Worm (Caenorhabditis elegans) whole organism, L1 larva: ENCODE data around the gene mdt-6.

ENCODE experiments used
- C16A3.4 ChIP-seq: fragments of 150-350 bp; optimal IDR thresholded peaks from 2 replicates; lab custom pipeline; 2014; ENCODE audit warnings: missing biosample characterization, missing genetic modification characterization
- C34B4.2 ChIP-seq: sonication (generic microtip); optimal IDR thresholded peaks from 2 replicates; lab custom pipeline; 2017; ENCODE audit warnings: mild to moderate bottlenecking, missing genetic modification characterization, missing compliant biosample characterization
- F16B12.6 ChIP-seq: fragments of 150-350 bp; optimal IDR thresholded peaks from 2 replicates; lab custom pipeline; 2014; ENCODE audit warnings: missing biosample characterization, missing genetic modification characterization
- Y116A8C.19 ChIP-seq: sonication (generic microtip); optimal IDR thresholded peaks from 2 replicates; lab custom pipeline; 2016; ENCODE audit warnings: missing compliant biosample characterization, missing genetic modification characterization, borderline replicate concordance
- aly-2 ChIP-seq: fragments of 150-350 bp; optimal IDR thresholded peaks from 2 replicates; lab custom pipeline; 2014; ENCODE audit warnings: missing biosample characterization, missing genetic modification characterization
- ama-1 ChIP-seq: fragments of 150-350 bp; optimal IDR thresholded peaks from 2 replicates; lab custom pipeline; 2014
- blmp-1 ChIP-seq: fragments of 150-350 bp; optimal IDR thresholded peaks from 2 replicates; lab custom pipeline; 2014; ENCODE audit warnings: missing biosample characterization, missing genetic modification characterization
- ceh-88 ChIP-seq: fragments of 200-800 bp; sonication (Bioruptor generic); IDR thresholded peaks from 2 replicates; pipeline ENCODE4 v1.3.6; 2022; ENCODE audit warnings: missing genetic modification characterization, missing compliant biosample characterization
- ceh-90 ChIP-seq: sonication (generic microtip); optimal IDR thresholded peaks from 2 replicates; lab custom pipeline; 2016; ENCODE audit warnings: missing genetic modification characterization, missing compliant biosample characterization
- dpl-1 ChIP-seq, 3 experiments: fragments of 150-350 bp in 2 of 3; sonication (generic microtip) in 1 of 3; optimal IDR thresholded peaks; 2 replicates each; lab custom pipeline; 2014 to 2017; ENCODE audit warnings: missing biosample characterization in 3 of 3, missing genetic modification characterization in 3 of 3, missing genetic modification reagents in 3 of 3
- dsc-1 ChIP-seq: sonication (generic microtip); optimal IDR thresholded peaks from 2 replicates; lab custom pipeline; 2016; ENCODE audit warnings: mild to moderate bottlenecking, missing genetic modification characterization, missing compliant biosample characterization
- efl-3 ChIP-seq: fragments of 200-800 bp; sonication (Bioruptor generic); optimal IDR thresholded peaks from 2 replicates; lab custom pipeline; 2018; ENCODE audit warnings: mild to moderate bottlenecking, missing genetic modification characterization, missing compliant biosample characterization
- elt-2 ChIP-seq: sonication (generic microtip); optimal IDR thresholded peaks from 2 replicates; lab custom pipeline; 2016; ENCODE audit warnings: missing genetic modification characterization, mild to moderate bottlenecking, inconsistent platforms, missing compliant biosample characterization, missing genetic modification reagents
- elt-3 ChIP-seq, 6 experiments: fragments of 150-350 bp in 1 of 6; sonication (generic microtip); optimal IDR thresholded peaks; 2 replicates each; lab custom pipeline; 2017 to 2018; ENCODE audit warnings: missing biosample characterization in 6 of 6, missing genetic modification characterization in 6 of 6, inconsistent platforms in 1 of 6
- ets-5 ChIP-seq: fragments of 200-800 bp; sonication (Bioruptor generic); IDR thresholded peaks from 2 replicates; pipeline ENCODE4 v1.3.6; 2022; ENCODE audit warnings: missing genetic modification characterization, missing compliant biosample characterization
- fkh-4 ChIP-seq: sonication (generic microtip); optimal IDR thresholded peaks from 2 replicates; lab custom pipeline; 2016; ENCODE audit warnings: missing compliant biosample characterization, missing genetic modification characterization, borderline replicate concordance
- fkh-8 ChIP-seq: sonication (generic microtip); optimal IDR thresholded peaks from 2 replicates; lab custom pipeline; 2016; ENCODE audit warnings: mild to moderate bottlenecking, missing genetic modification characterization, missing compliant biosample characterization
- grh-1 ChIP-seq: fragments of 200-800 bp; sonication (Bioruptor generic); IDR thresholded peaks from 2 replicates; pipeline ENCODE4 v1.3.6; 2022; ENCODE audit warnings: missing genetic modification reagents, missing genetic modification characterization, missing compliant biosample characterization
- hlh-17 ChIP-seq: fragments of 200-800 bp; sonication (Bioruptor generic); optimal IDR thresholded peaks from 2 replicates; lab custom pipeline; 2018; ENCODE audit warnings: missing genetic modification characterization, mild to moderate bottlenecking, missing compliant biosample characterization, moderate library complexity, borderline replicate concordance
- hlh-4 ChIP-seq: sonication (generic microtip); optimal IDR thresholded peaks from 2 replicates; lab custom pipeline; 2016; ENCODE audit warnings: mild to moderate bottlenecking, missing genetic modification characterization, missing compliant biosample characterization
- lin-13 ChIP-seq: fragments of 150-350 bp; optimal IDR thresholded peaks from 2 replicates; lab custom pipeline; 2014; ENCODE audit warnings: missing biosample characterization, missing genetic modification reagents, missing genetic modification characterization
- lin-14 ChIP-seq: fragments of 200-800 bp; sonication (Bioruptor generic); optimal IDR thresholded peaks from 2 replicates; lab custom pipeline; 2018; ENCODE audit warnings: mild to moderate bottlenecking, missing genetic modification characterization, moderate library complexity, missing compliant biosample characterization
- lin-15B ChIP-seq: fragments of 150-350 bp; sonication (generic microtip); optimal IDR thresholded peaks from 3 replicates; lab custom pipeline; 2014; ENCODE audit warnings: missing biosample characterization, missing genetic modification characterization
- lin-35 ChIP-seq, 2 experiments: fragments of 150-350 bp; optimal IDR thresholded peaks; 2 replicates each; lab custom pipeline; 2014; ENCODE audit warnings: missing biosample characterization in 2 of 2, missing genetic modification characterization in 2 of 2, missing genetic modification reagents in 2 of 2
- lin-39 ChIP-seq: fragments of 150-350 bp; optimal IDR thresholded peaks from 2 replicates; lab custom pipeline; 2014; ENCODE audit warnings: missing biosample characterization, missing genetic modification reagents, missing genetic modification characterization
- lir-3 ChIP-seq: sonication (generic microtip); optimal IDR thresholded peaks from 2 replicates; lab custom pipeline; 2016; ENCODE audit warnings: mild to moderate bottlenecking, missing genetic modification characterization, moderate library complexity, missing compliant biosample characterization; ENCODE audit not compliant: poor library complexity
- mab-9 ChIP-seq: fragments of 200-800 bp; sonication (Bioruptor generic); IDR thresholded peaks from 2 replicates; pipeline ENCODE4 v1.3.6; 2022; ENCODE audit warnings: missing genetic modification reagents, missing genetic modification characterization, missing compliant biosample characterization
- mdl-1 ChIP-seq, 2 experiments: fragments of 150-350 bp; optimal IDR thresholded peaks; 2 replicates each; lab custom pipeline; 2014 to 2017; ENCODE audit warnings: missing biosample characterization in 2 of 2, missing genetic modification characterization in 2 of 2, inconsistent platforms in 1 of 2
- nhr-12 ChIP-seq: sonication (generic microtip); optimal IDR thresholded peaks from 2 replicates; lab custom pipeline; 2017; ENCODE audit warnings: missing biosample characterization, missing genetic modification characterization
- nhr-20 ChIP-seq: sonication (generic microtip); optimal IDR thresholded peaks from 2 replicates; lab custom pipeline; 2016; ENCODE audit warnings: mild to moderate bottlenecking, missing genetic modification characterization, missing compliant biosample characterization
- nhr-28 ChIP-seq: fragments of 150-350 bp; optimal IDR thresholded peaks from 2 replicates; lab custom pipeline; 2014; ENCODE audit warnings: missing biosample characterization, missing genetic modification characterization
- nhr-47 ChIP-seq: sonication (generic microtip); optimal IDR thresholded peaks from 2 replicates; lab custom pipeline; 2016; ENCODE audit warnings: mild to moderate bottlenecking, missing genetic modification characterization, moderate library complexity, missing compliant biosample characterization
- nhr-71 ChIP-seq: sonication (generic microtip); optimal IDR thresholded peaks from 2 replicates; lab custom pipeline; 2016; ENCODE audit warnings: mild to moderate bottlenecking, missing genetic modification characterization, moderate library complexity, missing compliant biosample characterization
- nhr-85 ChIP-seq: sonication (generic microtip); peaks from one replicate; lab custom pipeline; 2016; ENCODE audit warnings: missing genetic modification characterization, inconsistent platforms, missing compliant biosample characterization
- nhr-90 ChIP-seq: sonication (generic microtip); optimal IDR thresholded peaks from 2 replicates; lab custom pipeline; 2016; ENCODE audit warnings: mild to moderate bottlenecking, missing genetic modification characterization, missing compliant biosample characterization; ENCODE audit not compliant: poor library complexity
- pag-3 ChIP-seq: sonication (generic microtip); optimal IDR thresholded peaks from 2 replicates; lab custom pipeline; 2017; ENCODE audit warnings: missing genetic modification characterization, mild to moderate bottlenecking, missing compliant biosample characterization, antibody characterized with exemption, borderline replicate concordance; ENCODE audit not compliant: insufficient read depth
- pax-3 ChIP-seq: fragments of 200-800 bp; sonication (Bioruptor generic); optimal IDR thresholded peaks from 2 replicates; lab custom pipeline; 2018; ENCODE audit warnings: mild to moderate bottlenecking, missing genetic modification characterization, moderate library complexity, missing compliant biosample characterization
- pqm-1 ChIP-seq: sonication (generic microtip); optimal IDR thresholded peaks from 3 replicates; lab custom pipeline; 2017; ENCODE audit warnings: missing biosample characterization, missing genetic modification characterization
- rnt-1 ChIP-seq: sonication (generic microtip); optimal IDR thresholded peaks from 2 replicates; lab custom pipeline; 2016; ENCODE audit warnings: mild to moderate bottlenecking, missing genetic modification characterization, moderate library complexity, missing compliant biosample characterization
- skn-1 ChIP-seq: fragments of 150-350 bp; optimal IDR thresholded peaks from 2 replicates; lab custom pipeline; 2014; ENCODE audit warnings: missing biosample characterization, missing genetic modification characterization
- snu-23 ChIP-seq: sonication (generic microtip); optimal IDR thresholded peaks from 2 replicates; lab custom pipeline; 2016; ENCODE audit warnings: missing genetic modification characterization, missing compliant biosample characterization
- sox-4 ChIP-seq: sonication (generic microtip); optimal IDR thresholded peaks from 2 replicates; lab custom pipeline; 2016; ENCODE audit warnings: missing genetic modification characterization, missing compliant biosample characterization
- sup-37 ChIP-seq: fragments of 200-800 bp; sonication (Bioruptor generic); optimal IDR thresholded peaks from 2 replicates; lab custom pipeline; 2018; ENCODE audit warnings: mild to moderate bottlenecking, missing genetic modification characterization, missing compliant biosample characterization
- tbx-2 ChIP-seq: sonication (generic microtip); optimal IDR thresholded peaks from 2 replicates; lab custom pipeline; 2016; ENCODE audit warnings: missing genetic modification characterization, missing compliant biosample characterization
- unc-130 ChIP-seq: fragments of 150-350 bp; optimal IDR thresholded peaks from 2 replicates; lab custom pipeline; 2017; ENCODE audit warnings: missing biosample characterization, missing genetic modification characterization, inconsistent platforms
- unc-30 ChIP-seq: sonication (generic microtip); optimal IDR thresholded peaks from 2 replicates; lab custom pipeline; 2017; ENCODE audit warnings: missing biosample characterization, missing genetic modification characterization
- zag-1 ChIP-seq: fragments of 150-350 bp; optimal IDR thresholded peaks from 2 replicates; lab custom pipeline; 2014; ENCODE audit warnings: missing biosample characterization, missing genetic modification characterization
- zip-4 ChIP-seq: fragments of 200-800 bp; sonication (Bioruptor generic); optimal IDR thresholded peaks from 2 replicates; lab custom pipeline; 2018; ENCODE audit warnings: mild to moderate bottlenecking, missing genetic modification characterization, moderate library complexity, missing compliant biosample characterization
- ztf-4 ChIP-seq: fragments of 150-350 bp; optimal IDR thresholded peaks from 2 replicates; lab custom pipeline; 2014; ENCODE audit warnings: missing biosample characterization, missing genetic modification characterization

The mdt-6 gene

ce11 chrV:7085518-7086104 lies 26.2 kb upstream of the mdt-6 start, which contains the start of gene VC5.2:
Gene VC5.2, plus strand, starts transcription at chrV:7085956.
- TF ChIP-seq nhr-12 (tag; lab: Kevin White, UChicago) (no peak), elt-2 (tag; lab: Kevin White, UChicago) (no peak), F16B12.6 (tag; lab: Kevin White, UChicago) (no peak), lin-13 (GFP tag; lab: Kevin White, UChicago) (no peak), snu-23 (GFP tag; lab: Kevin White, UChicago) (no peak), nhr-28 (tag; lab: Kevin White, UChicago) (no peak), pax-3 (tag; lab: Kevin White, UChicago) (no peak), rnt-1 (tag; lab: Kevin White, UChicago) (peak; percentile 28), lin-35 (GFP tag; optimal IDR thresholded peaks at IDR 0.05; lab: Kevin White, UChicago) (no peak), efl-3 (no peak), sup-37 (no peak), lin-14 (GFP tag; lab: Kevin White, UChicago) (peak; percentile 56), dpl-1 (GFP tag; optimal IDR thresholded peaks at IDR 0.05; lab: Kevin White, UChicago) (peak in 1 of 3 experiments; percentile 1), hlh-17 (GFP tag; lab: Kevin White, UChicago) (no peak), blmp-1 (tag; lab: Kevin White, UChicago) (peak; percentile 79), skn-1 (tag; lab: Kevin White, UChicago) (no peak), nhr-20 (tag; lab: Kevin White, UChicago) (peak; percentile 32), dsc-1 (tag; lab: Kevin White, UChicago) (no peak), nhr-71 (no peak), ceh-90 (no peak), grh-1 (GFP tag; lab: Robert Waterston, UW) (no peak), nhr-47 (tag; lab: Kevin White, UChicago) (no peak), elt-3 (tag; optimal IDR thresholded peaks at IDR 0.05; lab: Kevin White, UChicago) (peak in 1 of 6 experiments; percentile 43), nhr-90 (tag; lab: Kevin White, UChicago) (no peak), fkh-4 (no peak), unc-30 (tag; lab: Kevin White, UChicago) (no peak), C34B4.2 (tag; lab: Kevin White, UChicago) (no peak)

DNA sequence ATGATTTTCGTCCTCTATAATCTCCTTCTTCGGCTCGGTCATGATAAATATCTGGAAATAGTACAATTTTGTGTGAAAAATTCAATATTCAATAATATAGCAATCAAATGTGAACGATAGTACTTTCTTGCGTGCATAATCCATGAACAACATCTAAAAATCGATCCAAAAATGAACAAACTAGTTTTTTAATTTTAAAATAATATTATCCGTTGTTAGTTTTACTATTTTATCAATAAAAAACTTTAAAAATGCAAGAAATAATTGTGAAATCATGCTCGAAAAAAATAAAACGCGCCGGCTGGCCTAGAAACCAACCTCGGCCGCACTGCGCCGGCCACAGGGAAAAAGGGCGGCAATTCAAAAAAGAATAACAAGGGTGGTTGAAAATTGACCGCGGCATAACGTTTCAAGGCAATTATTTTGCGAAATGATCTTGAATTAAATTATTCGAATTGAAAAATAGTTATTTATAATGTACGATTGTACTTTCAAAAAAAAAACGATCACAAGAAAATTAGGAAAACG lies 25.3 kb upstream of the mdt-6 start, which contains the start of gene mys-1:
Gene mys-1 (minus strand): TSS at position 51 of the 528 bp plus-strand sequence.
- TF ChIP-seq pqm-1 (tag; lab: Kevin White, UChicago) = no peak
- peak; percentile 89 for TF ChIP-seq lir-3
- TF ChIP-seq ets-5 (GFP tag; lab: Robert Waterston, UW) = no peak
- no peak for TF ChIP-seq aly-2
- peak; percentile 29 for TF ChIP-seq lin-39 (tag; lab: Kevin White, UChicago)
- no peak for TF ChIP-seq pag-3 (tag; lab: Kevin White, UChicago)
- TF ChIP-seq lin-15B (tag; lab: Kevin White, UChicago) = peak; percentile 43
- TF ChIP-seq lin-35 (GFP tag; optimal IDR thresholded peaks at IDR 0.05; lab: Kevin White, UChicago) = peak; percentile 95
- peak; percentile 83 for TF ChIP-seq nhr-71
- peak; percentile 84 for TF ChIP-seq tbx-2 (tag; lab: Kevin White, UChicago)
- TF ChIP-seq zip-4 (GFP tag; lab: Kevin White, UChicago) = no peak
- TF ChIP-seq ceh-88 (GFP tag; lab: Robert Waterston, UW) = no peak
- peak; percentile 78 for TF ChIP-seq pax-3 (tag; lab: Kevin White, UChicago)
- TF ChIP-seq sup-37 = no peak
- no peak for TF ChIP-seq elt-2 (tag; lab: Kevin White, UChicago)
- TF ChIP-seq hlh-4 (tag; lab: Kevin White, UChicago) = no peak
- peak; percentile 73 for TF ChIP-seq sox-4 (tag; lab: Kevin White, UChicago)
- TF ChIP-seq mdl-1 (tag; optimal IDR thresholded peaks at IDR 0.05; lab: Kevin White, UChicago) = peak in 1 of 2 experiments; percentile 21
- TF ChIP-seq nhr-85 (tag; lab: Kevin White, UChicago) = peak; percentile 88
- peak; percentile 38 for TF ChIP-seq Y116A8C.19 (tag; lab: Kevin White, UChicago)
- no peak for TF ChIP-seq zag-1 (tag; lab: Kevin White, UChicago)
- peak; percentile 62 for TF ChIP-seq snu-23 (GFP tag; lab: Kevin White, UChicago)
- TF ChIP-seq unc-30 (tag; lab: Kevin White, UChicago) = no peak
- TF ChIP-seq dsc-1 (tag; lab: Kevin White, UChicago) = peak; percentile 72
- peak; percentile 32 for TF ChIP-seq C16A3.4 (tag; lab: Kevin White, UChicago)
- no peak for TF ChIP-seq unc-130 (tag; lab: Kevin White, UChicago)
- peak; percentile 52 for TF ChIP-seq fkh-8
- no peak for TF ChIP-seq ama-1 (lab: Kevin White, UChicago)
- TF ChIP-seq ztf-4 (tag; lab: Kevin White, UChicago) = no peak
- TF ChIP-seq mab-9 (GFP tag; lab: Robert Waterston, UW) = no peak
